Fruit fly (Drosophila melanogaster): Measurements from ENCODE around the gene mira.

The mira gene

DNA sequence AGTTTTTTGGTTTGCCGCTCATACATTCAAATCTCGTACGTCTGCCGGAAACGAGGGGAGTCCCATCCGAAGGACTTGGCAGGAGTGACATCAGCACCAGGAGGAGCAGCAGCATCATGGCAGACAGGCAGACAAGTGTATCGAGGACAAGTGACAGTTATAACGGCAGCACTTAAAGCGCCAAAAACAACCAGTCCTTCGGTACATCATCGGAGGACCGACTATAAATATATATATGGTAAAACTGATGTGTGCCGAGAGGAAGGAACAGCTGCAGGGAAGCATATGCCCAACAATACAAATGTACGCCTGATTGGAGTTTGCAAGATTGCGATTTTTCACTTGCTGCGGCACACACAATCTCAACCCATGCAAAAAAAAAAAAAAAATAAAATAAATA is 33.8 kb upstream of the mira start:
- TF ChIP-seq Ets65A (GFP tag) (peak; percentile 91), CG18011 (GFP tag; optimal IDR thresholded peaks at IDR 0.05) (no peak)

DNA sequence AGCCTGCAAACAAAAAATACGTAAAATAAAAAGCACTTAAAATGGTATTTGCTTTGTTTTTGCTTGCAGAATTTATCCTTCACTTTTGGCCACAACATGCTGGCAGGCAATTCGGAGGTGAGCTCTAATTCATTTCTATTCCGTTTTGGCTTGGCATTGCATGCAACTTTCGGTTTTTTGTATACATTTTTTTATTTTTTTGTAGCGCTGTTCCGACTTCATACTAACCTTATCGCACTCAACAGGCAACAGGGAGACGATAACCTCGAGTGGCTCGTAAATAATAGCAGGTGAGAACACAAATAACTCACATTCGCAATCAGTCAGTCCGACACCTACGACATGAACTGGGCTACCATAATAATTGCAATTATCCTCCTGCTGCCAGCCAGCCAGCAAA is 13.2 kb upstream of the mira start, which contains the start of gene CG4783:
CG4783 (plus strand) TSS at position 301 of the 400 bp plus-strand sequence.
- TF ChIP-seq sug (tag; optimal IDR thresholded peaks at IDR 0.05) (no peak), CG4707 (GFP tag; optimal IDR thresholded peaks at IDR 0.05) (no peak), CG17802 (tag; optimal IDR thresholded peaks at IDR 0.05) (no peak), dpn (GFP tag; optimal IDR thresholded peaks at IDR 0.05) (no peak), Lhr (GFP tag; optimal IDR thresholded peaks at IDR 0.05) (no peak), CG8281 (tag; optimal IDR thresholded peaks at IDR 0.05) (no peak), trh (GFP tag; optimal IDR thresholded peaks at IDR 0.05) (no peak), Sin3A (optimal IDR thresholded peaks at IDR 0.05) (no peak), CG4404 (GFP tag; IDR thresholded peaks at IDR 0.05) (no peak), CG9797 (GFP tag; optimal IDR thresholded peaks at IDR 0.05) (no peak), CG10565 (GFP tag; optimal IDR thresholded peaks at IDR 0.05) (no peak), hkb (optimal IDR thresholded peaks at IDR 0.05) (no peak), hkb (GFP tag; IDR thresholded peaks at IDR 0.05) (no peak), corto (GFP tag; optimal IDR thresholded peaks at IDR 0.05) (no peak), CG8765 (GFP tag; IDR thresholded peaks at IDR 0.05) (no peak), Usf (GFP tag; optimal IDR thresholded peaks at IDR 0.05) (no peak), vnd (GFP tag; IDR thresholded peaks at IDR 0.05; ENCODE audit: partially characterized antibody) (no peak)

DNA sequence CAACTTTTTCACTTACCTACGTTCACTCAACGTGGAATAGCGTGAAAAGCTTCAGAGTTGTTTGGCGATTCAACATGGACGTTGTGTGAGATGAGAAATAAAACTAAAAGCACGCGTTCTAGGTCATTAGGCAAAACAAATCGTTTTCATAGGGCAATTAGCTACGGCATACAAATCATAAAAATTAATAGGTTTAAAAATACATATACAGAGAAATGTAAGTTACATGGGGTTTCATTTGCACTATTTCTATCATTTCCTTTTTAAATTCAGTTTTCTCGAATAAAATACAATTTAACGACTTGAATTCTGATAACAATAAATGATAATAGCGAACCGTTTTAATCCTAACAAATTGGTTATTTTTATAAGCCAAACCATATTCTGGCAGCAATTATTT is 7.4 kb upstream of the mira start, which contains the start of gene CG46042:
CG46042 (minus strand) TSS at position 101 of the 400 bp plus-strand sequence.
- TF ChIP-seq dimm (GFP tag; IDR thresholded peaks at IDR 0.05), result no peak
- no peak for TF ChIP-seq Myb (GFP tag; optimal IDR thresholded peaks at IDR 0.05)
- no peak for TF ChIP-seq Dll (GFP tag; IDR thresholded peaks at IDR 0.05; ENCODE audit: partially characterized antibody)
- TF ChIP-seq CG18262 (tag; optimal IDR thresholded peaks at IDR 0.05), result no peak
- no peak for TF ChIP-seq mirr (GFP tag; optimal IDR thresholded peaks at IDR 0.05)
- TF ChIP-seq CG32532 (GFP tag; IDR thresholded peaks at IDR 0.05), result no peak

DNA sequence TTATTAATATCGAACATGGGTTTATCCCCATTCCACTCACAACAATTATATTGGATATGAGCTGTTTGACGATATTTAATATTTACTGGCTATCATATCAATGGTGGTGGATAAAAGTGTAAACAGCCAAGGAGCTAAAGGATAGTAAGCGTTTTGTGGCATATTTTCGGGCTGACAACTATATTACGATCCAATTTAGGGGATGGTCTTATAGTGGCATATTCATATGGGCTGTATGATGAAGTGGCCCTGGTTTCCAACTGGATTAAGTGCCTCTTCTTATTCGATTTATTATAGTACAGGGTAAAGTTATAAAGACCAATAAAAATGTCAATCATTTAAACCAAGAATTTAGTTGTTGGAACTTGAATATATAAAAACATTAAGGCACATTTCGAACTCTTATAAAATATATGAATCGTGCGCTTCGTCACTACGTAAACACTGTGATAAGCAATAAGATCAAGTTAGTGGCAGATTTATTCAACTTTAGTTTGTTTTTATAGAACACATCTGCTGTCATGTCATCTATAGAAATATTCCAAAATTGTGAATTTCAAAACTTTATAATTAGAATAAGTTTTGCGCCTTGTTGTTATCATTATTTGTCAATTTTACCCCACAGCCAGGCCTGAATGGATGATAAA is 4.1 kb upstream of the mira start:
- peak; percentile 12 for TF ChIP-seq zen (tag; optimal IDR thresholded peaks at IDR 0.05)
- no peak for TF ChIP-seq Sry-δ (GFP tag; optimal IDR thresholded peaks at IDR 0.05)
- TF ChIP-seq CG7928 (GFP tag; optimal IDR thresholded peaks at IDR 0.05), result peak; percentile 29
- no peak for TF ChIP-seq CG1603 (tag; optimal IDR thresholded peaks at IDR 0.05)
- TF ChIP-seq stwl (tag; optimal IDR thresholded peaks at IDR 0.05), result peak; percentile 29
- TF ChIP-seq insv (GFP tag; optimal IDR thresholded peaks at IDR 0.05), result peak; percentile 79 to 98
- no peak for TF ChIP-seq slp2 (GFP tag; optimal IDR thresholded peaks at IDR 0.05)

DNA sequence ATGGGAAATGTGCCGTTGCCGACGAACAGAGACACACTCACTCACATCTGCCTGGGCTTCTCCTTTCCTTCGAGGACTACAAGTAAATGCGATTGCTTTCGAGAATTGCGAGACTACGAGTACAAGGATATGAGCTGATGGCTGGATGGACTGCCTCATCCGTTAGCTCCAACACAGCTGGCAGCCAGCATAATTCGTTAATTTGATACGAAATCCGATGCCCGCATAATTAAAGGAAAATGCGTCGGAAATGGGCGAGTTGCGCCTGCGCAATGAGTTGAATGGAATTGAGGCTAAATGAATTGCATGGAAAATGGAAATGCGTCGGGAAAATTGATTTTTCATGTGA is 831 bp upstream of the mira start:
- TF ChIP-seq CG15479 (GFP tag; optimal IDR thresholded peaks at IDR 0.05) (peak; percentile 12), az2 (GFP tag; optimal IDR thresholded peaks at IDR 0.05) (no peak), gcm (GFP tag; optimal IDR thresholded peaks at IDR 0.05) (peak; percentile 92), CG3065 (GFP tag; optimal IDR thresholded peaks at IDR 0.05) (no peak), CG2199 (GFP tag; IDR thresholded peaks at IDR 0.05) (peak; percentile 83; the same call in 2 of the 3 replicates), pros (GFP tag; optimal IDR thresholded peaks at IDR 0.05) (peak; percentile 45), Myb (GFP tag; optimal IDR thresholded peaks at IDR 0.05) (no peak), stc (GFP tag; IDR thresholded peaks at IDR 0.05) (no peak), CG17361 (GFP tag; IDR thresholded peaks at IDR 0.05) (no peak), D (optimal IDR thresholded peaks at IDR 0.05) (peak; percentile 52), D (GFP tag; optimal IDR thresholded peaks at IDR 0.05) (no peak)
